Fruit fly (Drosophila melanogaster): ENCODE measurements around the gene CG1486.

DNA sequence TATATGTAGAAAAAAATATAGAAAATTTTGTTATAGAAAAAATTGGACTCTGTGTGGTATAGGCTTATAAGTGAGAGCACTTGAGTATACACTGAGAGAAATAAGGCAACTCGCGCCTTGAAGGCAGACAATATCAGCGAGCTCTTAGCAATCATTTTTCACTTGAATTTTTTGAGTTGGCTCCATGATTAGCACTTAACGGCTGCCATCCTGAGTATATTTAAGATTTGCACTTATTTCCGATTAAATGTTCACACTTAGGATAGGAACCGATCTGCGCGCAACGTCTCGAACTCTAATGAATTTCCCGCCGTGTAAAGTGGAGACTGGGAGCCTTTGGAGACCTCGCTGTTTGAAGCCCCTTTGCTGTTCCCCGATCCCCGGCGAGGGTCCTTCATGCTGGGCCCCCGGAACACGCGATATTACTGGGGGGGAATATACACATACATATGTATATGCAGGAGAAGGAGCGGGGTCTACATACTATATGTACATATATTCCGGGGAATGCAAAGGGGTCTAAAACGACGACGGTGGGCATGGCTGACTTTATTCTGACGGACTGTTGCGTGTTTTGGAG is 44.4 kb upstream of the CG1486 start:
- no peak for TF ChIP-seq CTCF (optimal IDR thresholded peaks at IDR 0.05)
- no peak for TF ChIP-seq CG8478 (optimal IDR thresholded peaks at IDR 0.05)
